Worm (Caenorhabditis elegans): ENCODE measurements around the gene kdin-1.

DNA sequence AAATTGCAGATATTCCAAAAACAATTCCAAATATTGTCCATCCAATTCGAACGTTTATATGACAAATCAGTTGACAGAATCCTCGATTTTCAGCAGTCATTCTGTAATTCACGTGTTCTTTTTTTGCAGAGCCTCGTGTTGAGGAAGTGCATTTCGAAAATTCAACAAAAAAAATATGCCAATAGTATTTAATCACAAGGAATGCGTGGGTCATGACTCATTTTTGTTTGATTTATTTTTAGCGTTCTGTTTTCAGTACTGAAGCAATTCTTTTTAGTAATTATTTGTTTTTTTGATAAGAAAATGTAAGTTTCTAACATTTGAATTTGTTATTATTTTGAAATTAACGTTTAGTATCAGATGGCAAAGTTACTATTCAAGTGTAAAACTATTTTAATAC lies 7.6 kb upstream of the kdin-1 start, which contains the start of gene hrg-4:
- TF ChIP-seq unc-39 (tag; optimal IDR thresholded peaks at IDR 0.05), result no peak
- no peak for TF ChIP-seq ceh-16 (tag; optimal IDR thresholded peaks at IDR 0.05)
- TF ChIP-seq nhr-77 (tag; optimal IDR thresholded peaks at IDR 0.05), result no peak
- no peak for TF ChIP-seq fkh-10 (GFP tag; optimal IDR thresholded peaks at IDR 0.05)
- TF ChIP-seq nhr-237 (tag; optimal IDR thresholded peaks at IDR 0.05), result no peak
- no peak for TF ChIP-seq ztf-11 (tag; optimal IDR thresholded peaks at IDR 0.05)
- TF ChIP-seq aly-2 (tag; optimal IDR thresholded peaks at IDR 0.05), result no peak
- TF ChIP-seq pha-4 (tag; optimal IDR thresholded peaks at IDR 0.05), result no peak
- TF ChIP-seq nhr-28 (tag; optimal IDR thresholded peaks at IDR 0.05), result no peak
- TF ChIP-seq nfya-1 (tag; optimal IDR thresholded peaks at IDR 0.05; ENCODE audit: insufficient read depth), result no peak
- no peak for TF ChIP-seq mml-1 (tag; optimal IDR thresholded peaks at IDR 0.05)
- TF ChIP-seq hmg-11 (tag; optimal IDR thresholded peaks at IDR 0.05), result no peak

Measured in whole organism, L3 larva.